Fruit fly (Drosophila melanogaster) whole organism, embryonic: ENCODE measurements around the gene Cad96Cb.

Experiments
- Adf1 ChIP-seq: fragments of 200-800 bp; sonication (Bioruptor generic); IDR thresholded peaks from 2 replicates; pipeline ENCODE4 v1.3.6; 2022; ENCODE audit warnings: missing biosample characterization, missing genetic modification characterization
- Atf-2 ChIP-seq: fragments of 200-800 bp; sonication (Bioruptor generic); optimal IDR thresholded peaks from 2 replicates; lab custom pipeline; 2016; ENCODE audit warnings: missing biosample characterization, missing genetic modification characterization
- Atf6 ChIP-seq: fragments of 200-800 bp; sonication (Bioruptor generic); IDR thresholded peaks from 2 replicates; pipeline ENCODE4 v1.3.6; 2022; ENCODE audit warnings: missing biosample characterization, missing genetic modification characterization
- C15 ChIP-seq: fragments of 200-800 bp; sonication (Bioruptor generic); IDR thresholded peaks from 3 replicates; pipeline ENCODE4 v1.3.6; 2022; ENCODE audit warnings: missing biosample characterization, missing genetic modification characterization
- CG1024 ChIP-seq: fragments of 200-800 bp; sonication (Bioruptor generic); IDR thresholded peaks from 2 replicates; pipeline ENCODE4 v1.3.6; 2022; ENCODE audit warnings: missing biosample characterization, missing genetic modification characterization
- CG12299 ChIP-seq: fragments of 200-800 bp; sonication (Bioruptor generic); optimal IDR thresholded peaks from 2 replicates; lab custom pipeline; 2018; ENCODE audit warnings: missing biosample characterization, mild to moderate bottlenecking, missing genetic modification characterization
- CG1233 ChIP-seq: fragments of 200-800 bp; sonication (Bioruptor generic); optimal IDR thresholded peaks from 4 replicates; lab custom pipeline; 2018; ENCODE audit warnings: missing biosample characterization, mild to moderate bottlenecking, missing genetic modification characterization
- CG13287 ChIP-seq: fragments of 200-800 bp; sonication (Bioruptor generic); IDR thresholded peaks from 2 replicates; pipeline ENCODE4 v1.3.6; 2022; ENCODE audit warnings: missing biosample characterization, missing genetic modification characterization; ENCODE audit not compliant: partially characterized antibody
- CG15269 ChIP-seq: fragments of 200-800 bp; sonication (Bioruptor generic); optimal IDR thresholded peaks from 2 replicates; lab custom pipeline; 2018; ENCODE audit warnings: missing biosample characterization, mild to moderate bottlenecking, missing genetic modification characterization, moderate library complexity
- CG17361 ChIP-seq: fragments of 200-800 bp; sonication (Bioruptor generic); IDR thresholded peaks from 3 replicates; pipeline ENCODE4 v1.3.6; 2022; ENCODE audit warnings: missing biosample characterization, missing genetic modification characterization
- CG2129 ChIP-seq: fragments of 200-800 bp; sonication (Bioruptor generic); IDR thresholded peaks from 2 replicates; pipeline ENCODE4 v1.3.6; 2022; ENCODE audit warnings: missing biosample characterization, missing genetic modification characterization; ENCODE audit not compliant: partially characterized antibody
- CG30403 ChIP-seq: fragments of 200-800 bp; sonication (Bioruptor generic); optimal IDR thresholded peaks from 3 replicates; lab custom pipeline; 2016; ENCODE audit warnings: missing biosample characterization, missing genetic modification characterization
- CG34422 ChIP-seq: fragments of 200-800 bp; sonication (Bioruptor generic); IDR thresholded peaks from 3 replicates; pipeline ENCODE4 v1.3.6; 2022; ENCODE audit warnings: missing biosample characterization, missing genetic modification characterization
- CG6791 ChIP-seq: fragments of 200-800 bp; sonication (Bioruptor generic); IDR thresholded peaks from 3 replicates; pipeline ENCODE4 v1.3.6; 2022; ENCODE audit warnings: missing biosample characterization, missing genetic modification characterization; ENCODE audit not compliant: partially characterized antibody
- CG7357 ChIP-seq: fragments of 200-800 bp; sonication (Bioruptor generic); IDR thresholded peaks from 3 replicates; pipeline ENCODE4 v1.3.6; 2022; ENCODE audit warnings: missing biosample characterization, missing genetic modification characterization
- CG8290 ChIP-seq, 3 experiments: fragments of 200-800 bp; sonication (Bioruptor generic); optimal IDR thresholded peaks; 2 replicates each; lab custom pipeline; 2016 to 2019; ENCODE audit warnings: missing biosample characterization in 3 of 3, missing genetic modification characterization in 3 of 3, mild to moderate bottlenecking in 2 of 3, moderate library complexity in 1 of 3
- CG8765 ChIP-seq: fragments of 200-800 bp; sonication (Bioruptor generic); IDR thresholded peaks from 2 replicates; pipeline ENCODE4 v1.3.6; 2022; ENCODE audit warnings: missing biosample characterization, missing genetic modification characterization
- CTCF ChIP-seq: fragments of 200-800 bp; sonication (Bioruptor generic); optimal IDR thresholded peaks from 2 replicates; lab custom pipeline; 2017; ENCODE audit warnings: missing biosample characterization, mild to moderate bottlenecking, missing genetic modification characterization, moderate library complexity
- Dad ChIP-seq: fragments of 200-800 bp; sonication (Bioruptor generic); optimal IDR thresholded peaks from 3 replicates; lab custom pipeline; 2016; ENCODE audit warnings: missing biosample characterization, missing genetic modification characterization
- Dip2 ChIP-seq: fragments of 200-800 bp; sonication (Bioruptor generic); IDR thresholded peaks from 2 replicates; pipeline ENCODE4 v1.3.6; 2022; ENCODE audit warnings: missing biosample characterization, missing genetic modification characterization
- ERR ChIP-seq: fragments of 200-800 bp; sonication (Bioruptor generic); optimal IDR thresholded peaks from 2 replicates; lab custom pipeline; 2016; ENCODE audit warnings: missing biosample characterization, missing genetic modification characterization
- H15 ChIP-seq: fragments of 200-800 bp; sonication (Bioruptor generic); IDR thresholded peaks from 3 replicates; pipeline ENCODE4 v1.3.6; 2022; ENCODE audit warnings: missing biosample characterization, missing genetic modification characterization
- HLH54F ChIP-seq: fragments of 200-800 bp; sonication (Bioruptor generic); optimal IDR thresholded peaks from 3 replicates; lab custom pipeline; 2016; ENCODE audit warnings: missing biosample characterization, missing genetic modification characterization
- HmgD ChIP-seq: fragments of 200-800 bp; sonication (Bioruptor generic); optimal IDR thresholded peaks from 3 replicates; lab custom pipeline; 2016; ENCODE audit warnings: missing biosample characterization, missing genetic modification characterization
- Jarid2 ChIP-seq: fragments of 200-800 bp; sonication (Bioruptor generic); optimal IDR thresholded peaks from 3 replicates; lab custom pipeline; 2017; ENCODE audit warnings: mild to moderate bottlenecking, missing biosample characterization, missing genetic modification reagents, missing genetic modification characterization
- MESR4 ChIP-seq: fragments of 200-800 bp; sonication (Bioruptor generic); optimal IDR thresholded peaks from 2 replicates; lab custom pipeline; 2018; ENCODE audit warnings: missing biosample characterization, mild to moderate bottlenecking, missing genetic modification characterization, moderate library complexity
- Mad ChIP-seq: fragments of 200-800 bp; sonication (Bioruptor generic); optimal IDR thresholded peaks from 2 replicates; lab custom pipeline; 2016; ENCODE audit warnings: missing biosample characterization, missing genetic modification characterization
- Nf-YC ChIP-seq: fragments of 200-800 bp; optimal IDR thresholded peaks from 3 replicates; lab custom pipeline; 2019; ENCODE audit warnings: missing biosample characterization, mild to moderate bottlenecking, missing genetic modification characterization, moderate library complexity
- Pdp1 ChIP-seq, 2 experiments: fragments of 200-800 bp; sonication (Bioruptor generic); optimal IDR thresholded peaks; 3 replicates each; lab custom pipeline; 2016; ENCODE audit warnings: missing biosample characterization in 2 of 2, missing genetic modification characterization in 2 of 2, mild to moderate bottlenecking in 1 of 2, moderate library complexity in 1 of 2
- Side ChIP-seq: fragments of 200-800 bp; sonication (Bioruptor generic); optimal IDR thresholded peaks from 2 replicates; lab custom pipeline; 2016; ENCODE audit warnings: missing biosample characterization, missing genetic modification characterization
- Six4 ChIP-seq: fragments of 200-800 bp; sonication (Bioruptor generic); optimal IDR thresholded peaks from 2 replicates; lab custom pipeline; 2016; ENCODE audit warnings: missing biosample characterization, missing genetic modification characterization
- Sry-δ ChIP-seq: fragments of 200-800 bp; sonication (Bioruptor generic); optimal IDR thresholded peaks from 2 replicates; lab custom pipeline; 2016; ENCODE audit warnings: missing biosample characterization, missing genetic modification characterization
- Xbp1 ChIP-seq: fragments of 200-800 bp; sonication (Bioruptor generic); optimal IDR thresholded peaks from 3 replicates; lab custom pipeline; 2016; ENCODE audit warnings: missing biosample characterization, mild to moderate bottlenecking, missing genetic modification characterization
- YL-1 ChIP-seq: fragments of 200-800 bp; sonication (Bioruptor generic); optimal IDR thresholded peaks from 3 replicates; lab custom pipeline; 2017; ENCODE audit warnings: missing biosample characterization, mild to moderate bottlenecking, missing genetic modification characterization
- amos ChIP-seq: fragments of 200-800 bp; sonication (Bioruptor generic); IDR thresholded peaks from 2 replicates; pipeline ENCODE4 v1.3.6; 2022; ENCODE audit warnings: missing biosample characterization, missing genetic modification characterization; ENCODE audit not compliant: partially characterized antibody
- aop ChIP-seq: fragments of 200-800 bp; sonication (Bioruptor generic); IDR thresholded peaks from 2 replicates; pipeline ENCODE4 v1.3.6; 2022; ENCODE audit warnings: missing biosample characterization, missing genetic modification characterization
- emc ChIP-seq: fragments of 200-800 bp; sonication (Bioruptor generic); optimal IDR thresholded peaks from 2 replicates; lab custom pipeline; 2016; ENCODE audit warnings: missing biosample characterization, missing genetic modification characterization
- exex ChIP-seq: fragments of 200-800 bp; sonication (Bioruptor generic); optimal IDR thresholded peaks from 4 replicates; lab custom pipeline; 2018; ENCODE audit warnings: missing biosample characterization, mild to moderate bottlenecking, missing genetic modification characterization, moderate library complexity
- gcm2 ChIP-seq: fragments of 200-800 bp; sonication (Bioruptor generic); optimal IDR thresholded peaks from 2 replicates; lab custom pipeline; 2016; ENCODE audit warnings: missing biosample characterization, missing genetic modification characterization
- h ChIP-seq: fragments of >200 bp; optimal IDR thresholded peaks from 2 replicates; lab custom pipeline; 2017
- ind ChIP-seq: fragments of 200-800 bp; sonication (Bioruptor generic); optimal IDR thresholded peaks from 3 replicates; lab custom pipeline; 2016; ENCODE audit warnings: missing biosample characterization, missing genetic modification characterization
- nmo ChIP-seq: fragments of 200-800 bp; sonication (Bioruptor generic); optimal IDR thresholded peaks from 2 replicates; lab custom pipeline; 2018; ENCODE audit warnings: missing biosample characterization, mild to moderate bottlenecking, missing genetic modification characterization, moderate library complexity
- org-1 ChIP-seq: fragments of 200-800 bp; sonication (Bioruptor generic); optimal IDR thresholded peaks from 2 replicates; lab custom pipeline; 2017; ENCODE audit warnings: missing biosample characterization, missing genetic modification characterization
- otp ChIP-seq: fragments of 200-800 bp; sonication (Bioruptor generic); IDR thresholded peaks from 3 replicates; pipeline ENCODE4, ENCODE4 v1.3.6; 2022; ENCODE audit warnings: missing biosample characterization, missing genetic modification characterization
- pros ChIP-seq: fragments of 200-800 bp; sonication (Bioruptor generic); optimal IDR thresholded peaks from 3 replicates; lab custom pipeline; 2019; ENCODE audit warnings: missing biosample characterization, mild to moderate bottlenecking, missing genetic modification characterization, moderate library complexity
- row ChIP-seq: fragments of 200-800 bp; sonication (Bioruptor generic); IDR thresholded peaks from 3 replicates; pipeline ENCODE4 v1.3.6; 2022; ENCODE audit warnings: missing biosample characterization, missing genetic modification characterization
- sens-2 ChIP-seq: fragments of 200-800 bp; sonication (Bioruptor generic); IDR thresholded peaks from 2 replicates; pipeline ENCODE4 v1.3.6; 2022; ENCODE audit warnings: missing biosample characterization, missing genetic modification characterization
- shn ChIP-seq: fragments of 200-800 bp; sonication (Bioruptor generic); optimal IDR thresholded peaks from 3 replicates; lab custom pipeline; 2016; ENCODE audit warnings: missing biosample characterization, missing genetic modification characterization
- sim ChIP-seq: fragments of 200-800 bp; sonication (Bioruptor generic); IDR thresholded peaks from 2 replicates; pipeline ENCODE4 v1.3.6; 2022; ENCODE audit warnings: missing biosample characterization, missing genetic modification characterization
- trh ChIP-seq: fragments of 200-800 bp; sonication (Bioruptor generic); optimal IDR thresholded peaks from 2 replicates; lab custom pipeline; 2016; ENCODE audit warnings: missing biosample characterization, missing genetic modification characterization
- tx ChIP-seq: fragments of 200-800 bp; sonication (Bioruptor generic); optimal IDR thresholded peaks from 2 replicates; lab custom pipeline; 2016; ENCODE audit warnings: missing biosample characterization, missing genetic modification characterization
- zfh1 ChIP-seq: fragments of 200-800 bp; sonication (Bioruptor generic); IDR thresholded peaks from 3 replicates; pipeline ENCODE4 v1.3.6; 2022; ENCODE audit warnings: missing biosample characterization, missing genetic modification characterization

Gene Cad96Cb

dm6 chr3R:25221203-25221807 is 10.8 kb downstream of the Cad96Cb start, which contains the start of gene Alg9 (continued):
- TF ChIP-seq otp (GFP tag; lab: Robert Waterston, UW) (no peak), Dip2 (GFP tag; lab: Robert Waterston, UW) (no peak), HmgD (GFP tag; lab: Kevin White, UChicago) (peak; percentile 46), trh (GFP tag; lab: Kevin White, UChicago) (no peak), exex (no peak), YL-1 (GFP tag; lab: Kevin White, UChicago) (no peak), CG13287 (GFP tag; lab: Robert Waterston, UW) (peak; percentile 94), CG12299 (tag; lab: Kevin White, UChicago) (no peak), sens-2 (GFP tag; lab: Robert Waterston, UW) (no peak), Xbp1 (GFP tag; lab: Kevin White, UChicago) (peak; percentile 8), nmo (GFP tag; lab: Kevin White, UChicago) (peak; percentile 23), ERR (GFP tag; lab: Kevin White, UChicago) (no peak), Jarid2 (no peak), sim (GFP tag; lab: Robert Waterston, UW) (no peak), Atf6 (GFP tag; lab: Robert Waterston, UW) (no peak), Pdp1 (GFP tag; optimal IDR thresholded peaks at IDR 0.05; lab: Kevin White, UChicago) (no peak), CG6791 (GFP tag; lab: Robert Waterston, UW) (peak; percentile 92), HLH54F (GFP tag; lab: Kevin White, UChicago) (no peak), ind (GFP tag; lab: Kevin White, UChicago) (no peak), CTCF (GFP tag; lab: Kevin White, UChicago) (peak; percentile 30), emc (no peak), shn (GFP tag; lab: Kevin White, UChicago) (no peak), Mad (GFP tag; lab: Kevin White, UChicago) (peak; percentile 3), CG34422 (GFP tag; lab: Robert Waterston, UW) (peak; percentile 76; the same call in 1 of the 3 replicates), Six4 (peak; percentile 13), C15 (GFP tag; lab: Robert Waterston, UW) (no peak), CG8765 (GFP tag; lab: Robert Waterston, UW) (no peak), CG30403 (GFP tag; lab: Kevin White, UChicago) (no peak), h (lab: Kevin White, UChicago) (no peak), Dad (GFP tag; lab: Kevin White, UChicago) (peak; percentile 13), zfh1 (GFP tag; lab: Robert Waterston, UW) (no peak), tx (GFP tag; lab: Kevin White, UChicago) (no peak), CG2129 (GFP tag; lab: Robert Waterston, UW) (peak; percentile 69), H15 (no peak), MESR4 (peak; percentile 8), CG7357 (GFP tag; lab: Robert Waterston, UW) (peak; percentile 84), Side (GFP tag; lab: Kevin White, UChicago) (no peak), pros (GFP tag; lab: Kevin White, UChicago) (no peak), Adf1 (GFP tag; lab: Robert Waterston, UW) (peak; percentile 11; the same call in 1 of the 2 replicates), CG1233 (GFP tag; lab: Kevin White, UChicago) (no peak), aop (GFP tag; lab: Robert Waterston, UW) (no peak), gcm2 (GFP tag; lab: Kevin White, UChicago) (no peak), amos (GFP tag; lab: Robert Waterston, UW) (peak; percentile 89), CG15269 (no peak), CG17361 (GFP tag; lab: Robert Waterston, UW) (no peak), row (GFP tag; lab: Robert Waterston, UW) (peak; percentile 62), Nf-YC (tag; lab: Kevin White, UChicago) (no peak), CG8290 (GFP tag; optimal IDR thresholded peaks at IDR 0.05; lab: Kevin White, UChicago) (no peak), CG8290 (tag; optimal IDR thresholded peaks at IDR 0.05; lab: Kevin White, UChicago) (no peak), Atf-2 (GFP tag; lab: Kevin White, UChicago) (no peak), Sry-δ (GFP tag; lab: Kevin White, UChicago) (peak; percentile 88), org-1 (no peak), CG1024 (GFP tag; lab: Robert Waterston, UW) (peak; percentile 62; the same call in 1 of the 2 replicates)
